Fruit fly (Drosophila melanogaster) whole organism: Measurements from ENCODE around the gene Tim17b1.

Experiments used
- CG8478 ChIP-seq: fragments of >200 bp; optimal IDR thresholded peaks from 2 replicates; lab custom pipeline; 2018; ENCODE audit warnings: inconsistent platforms
- Dll ChIP-seq: fragments of >200 bp; optimal IDR thresholded peaks from 2 replicates; lab custom pipeline; 2017
- EcR ChIP-seq, 2 experiments: fragments of >200 bp; optimal IDR thresholded peaks; 2 replicates each; lab custom pipeline; 2017; ENCODE audit warnings: missing biosample characterization in 2 of 2, missing genetic modification characterization in 2 of 2, missing genetic modification reagents in 2 of 2
- pan ChIP-seq: fragments of >200 bp; optimal IDR thresholded peaks from 2 replicates; lab custom pipeline; 2017
- psq ChIP-seq: fragments of >200 bp; optimal IDR thresholded peaks from 2 replicates; lab custom pipeline; 2017
- usp ChIP-seq: fragments of >200 bp; optimal IDR thresholded peaks from 2 replicates; lab custom pipeline; 2017; ENCODE audit warnings: missing biosample characterization, missing genetic modification characterization, mixed read lengths

dm6 chr3R:5285937-5286336, 14.0 kb upstream of the Tim17b1 start:
- TF ChIP-seq usp (no peak), psq (no peak), CG8478 (lab: Kevin White, UChicago) (no peak), pan (lab: Kevin White, UChicago) (no peak), Dll (lab: Kevin White, UChicago) (no peak), EcR (GFP tag; optimal IDR thresholded peaks at IDR 0.05; lab: Kevin White, UChicago) (no peak)
